Fruit fly (Drosophila melanogaster) whole organism, embryonic: ENCODE measurements around the gene CG14961.

Source experiments
- Adf1 ChIP-seq: fragments of 200-800 bp; sonication (Bioruptor generic); IDR thresholded peaks from 2 replicates; pipeline ENCODE4 v1.3.6; 2022; ENCODE audit warnings: missing biosample characterization, missing genetic modification characterization
- CG10147 ChIP-seq: fragments of 200-800 bp; sonication (Bioruptor generic); optimal IDR thresholded peaks from 2 replicates; lab custom pipeline; 2019; ENCODE audit warnings: missing biosample characterization, mild to moderate bottlenecking, missing genetic modification characterization, moderate library complexity
- CG10565 ChIP-seq: fragments of 200-800 bp; sonication (Bioruptor generic); optimal IDR thresholded peaks from 3 replicates; lab custom pipeline; 2016; ENCODE audit warnings: missing biosample characterization, mild to moderate bottlenecking, missing genetic modification characterization
- CG11093 ChIP-seq: fragments of 200-800 bp; sonication (Bioruptor generic); IDR thresholded peaks from 3 replicates; pipeline ENCODE4 v1.3.6; 2022; ENCODE audit warnings: missing biosample characterization, missing genetic modification characterization
- CG13775 ChIP-seq: fragments of 200-800 bp; sonication (Bioruptor generic); optimal IDR thresholded peaks from 3 replicates; lab custom pipeline; 2017; ENCODE audit warnings: missing biosample characterization, mild to moderate bottlenecking, missing genetic modification characterization
- CG16815 ChIP-seq: fragments of 200-800 bp; sonication (Bioruptor generic); optimal IDR thresholded peaks from 3 replicates; lab custom pipeline; 2017; ENCODE audit warnings: missing biosample characterization, mild to moderate bottlenecking, missing genetic modification characterization
- CG17186 ChIP-seq: fragments of 200-800 bp; sonication (Bioruptor generic); optimal IDR thresholded peaks from 3 replicates; lab custom pipeline; 2017; ENCODE audit warnings: missing biosample characterization, missing genetic modification reagents, missing genetic modification characterization
- CG2129 ChIP-seq: fragments of 200-800 bp; sonication (Bioruptor generic); IDR thresholded peaks from 2 replicates; pipeline ENCODE4 v1.3.6; 2022; ENCODE audit warnings: missing biosample characterization, missing genetic modification characterization; ENCODE audit not compliant: partially characterized antibody
- CG30020 ChIP-seq: fragments of 200-800 bp; optimal IDR thresholded peaks from 2 replicates; lab custom pipeline; 2019; ENCODE audit warnings: missing biosample characterization, mild to moderate bottlenecking, missing genetic modification characterization, moderate library complexity
- CG3995 ChIP-seq: fragments of 200-800 bp; sonication (Bioruptor generic); optimal IDR thresholded peaks from 3 replicates; lab custom pipeline; 2016; ENCODE audit warnings: missing biosample characterization, missing genetic modification characterization
- CG6272 ChIP-seq: fragments of 200-800 bp; sonication (Bioruptor generic); IDR thresholded peaks from 2 replicates; pipeline ENCODE4 v1.3.6; 2022; ENCODE audit warnings: missing biosample characterization, missing genetic modification characterization
- CG6854 ChIP-seq: fragments of 200-800 bp; sonication (Bioruptor generic); optimal IDR thresholded peaks from 3 replicates; lab custom pipeline; 2017; ENCODE audit warnings: missing biosample characterization, mild to moderate bottlenecking, missing genetic modification characterization
- CG8924 ChIP-seq: fragments of 200-800 bp; optimal IDR thresholded peaks from 3 replicates; lab custom pipeline; 2019; ENCODE audit warnings: missing biosample characterization, mild to moderate bottlenecking, missing genetic modification characterization, moderate library complexity
- CG9437 ChIP-seq: fragments of 200-800 bp; sonication (Bioruptor generic); optimal IDR thresholded peaks from 2 replicates; lab custom pipeline; 2018; ENCODE audit warnings: missing biosample characterization, mild to moderate bottlenecking, missing genetic modification characterization
- Chrac-16 ChIP-seq: fragments of 200-800 bp; sonication (Bioruptor generic); optimal IDR thresholded peaks from 3 replicates; lab custom pipeline; 2016; ENCODE audit warnings: missing biosample characterization, missing genetic modification characterization
- CrebB ChIP-seq: fragments of 200-800 bp; sonication (Bioruptor generic); optimal IDR thresholded peaks from 3 replicates; lab custom pipeline; 2018; ENCODE audit warnings: missing biosample characterization, mild to moderate bottlenecking, missing genetic modification characterization
- D ChIP-seq, 2 experiments: fragments of 200-800 bp in 1 of 2; fragments of >200 bp in 1 of 2; sonication (Bioruptor generic) in 1 of 2; optimal IDR thresholded peaks; 2 replicates in 1 of 2; 3 replicates in 1 of 2; lab custom pipeline; 2017; ENCODE audit warnings: mild to moderate bottlenecking in 1 of 2, missing biosample characterization in 1 of 2, missing genetic modification characterization in 1 of 2, missing genetic modification reagents in 1 of 2
- Dip3 ChIP-seq: fragments of 200-800 bp; sonication (Bioruptor generic); optimal IDR thresholded peaks from 3 replicates; lab custom pipeline; 2016; ENCODE audit warnings: missing biosample characterization, missing genetic modification characterization
- Doc3 ChIP-seq: fragments of 200-800 bp; sonication (Bioruptor generic); IDR thresholded peaks from 3 replicates; pipeline ENCODE4 v1.3.6; 2022; ENCODE audit warnings: missing biosample characterization, missing genetic modification characterization; ENCODE audit not compliant: partially characterized antibody
- Dref ChIP-seq: fragments of 200-800 bp; sonication (Bioruptor generic); IDR thresholded peaks from 2 replicates; pipeline ENCODE4 v1.3.6; 2022; ENCODE audit warnings: missing biosample characterization, missing genetic modification characterization
- Ets65A ChIP-seq: fragments of 200-800 bp; sonication (Bioruptor generic); peaks from one replicate; lab custom pipeline; 2016; ENCODE audit warnings: missing biosample characterization, missing genetic modification characterization
- GATAe ChIP-seq: fragments of 200-800 bp; sonication (Bioruptor generic); conservative IDR thresholded peaks from 2 replicates; pipeline ENCODE4 v1.3.6; 2022; ENCODE audit warnings: missing biosample characterization, missing genetic modification characterization
- Oli ChIP-seq: fragments of 200-800 bp; sonication (Bioruptor generic); optimal IDR thresholded peaks from 2 replicates; lab custom pipeline; 2018; ENCODE audit warnings: missing biosample characterization, mild to moderate bottlenecking, missing genetic modification characterization, moderate library complexity
- Rx ChIP-seq: fragments of 200-800 bp; sonication (Bioruptor generic); IDR thresholded peaks from 2 replicates; pipeline ENCODE4 v1.3.6; 2022; ENCODE audit warnings: missing biosample characterization, missing genetic modification characterization
- Sry-δ ChIP-seq: fragments of 200-800 bp; sonication (Bioruptor generic); optimal IDR thresholded peaks from 2 replicates; lab custom pipeline; 2016; ENCODE audit warnings: missing biosample characterization, missing genetic modification characterization
- Ssrp ChIP-seq: fragments of 200-800 bp; sonication (Bioruptor generic); optimal IDR thresholded peaks from 2 replicates; lab custom pipeline; 2018; ENCODE audit warnings: missing biosample characterization, mild to moderate bottlenecking, missing genetic modification characterization, moderate library complexity
- aop ChIP-seq: fragments of 200-800 bp; sonication (Bioruptor generic); IDR thresholded peaks from 2 replicates; pipeline ENCODE4 v1.3.6; 2022; ENCODE audit warnings: missing biosample characterization, missing genetic modification characterization
- bab2 ChIP-seq: fragments of 200-800 bp; sonication (Bioruptor generic); optimal IDR thresholded peaks from 2 replicates; lab custom pipeline; 2016; ENCODE audit warnings: missing biosample characterization, missing genetic modification characterization
- cad ChIP-seq: fragments of >200 bp; optimal IDR thresholded peaks from 2 replicates; lab custom pipeline; 2017; ENCODE audit warnings: missing biosample characterization, missing genetic modification characterization
- caup ChIP-seq: fragments of 200-800 bp; sonication (Bioruptor generic); optimal IDR thresholded peaks from 3 replicates; lab custom pipeline; 2017; ENCODE audit warnings: missing biosample characterization, mild to moderate bottlenecking, missing genetic modification characterization, moderate library complexity; ENCODE audit not compliant: severe bottlenecking
- crp ChIP-seq, 2 experiments: fragments of 200-800 bp; sonication (Bioruptor generic); optimal IDR thresholded peaks; 2 replicates in 1 of 2; 3 replicates in 1 of 2; lab custom pipeline; 2017; ENCODE audit warnings: missing biosample characterization in 2 of 2, missing genetic modification characterization in 2 of 2, mild to moderate bottlenecking in 1 of 2, moderate library complexity in 1 of 2
- cwo ChIP-seq: fragments of 200-800 bp; sonication (Bioruptor generic); optimal IDR thresholded peaks from 3 replicates; lab custom pipeline; 2017; ENCODE audit warnings: missing biosample characterization, missing genetic modification characterization, mild to moderate bottlenecking, moderate library complexity, missing genetic modification reagents
- gcm ChIP-seq: fragments of 200-800 bp; sonication (Bioruptor generic); optimal IDR thresholded peaks from 2 replicates; lab custom pipeline; 2019; ENCODE audit warnings: missing biosample characterization, mild to moderate bottlenecking, missing genetic modification characterization, moderate library complexity
- grn ChIP-seq: fragments of 200-800 bp; sonication (Bioruptor generic); optimal IDR thresholded peaks from 3 replicates; lab custom pipeline; 2017; ENCODE audit warnings: missing biosample characterization, missing genetic modification characterization
- ham ChIP-seq: fragments of 200-800 bp; sonication (Bioruptor generic); IDR thresholded peaks from 2 replicates; pipeline ENCODE4 v1.3.6; 2022; ENCODE audit warnings: missing biosample characterization, missing genetic modification characterization
- her ChIP-seq: fragments of 200-800 bp; sonication (Bioruptor generic); optimal IDR thresholded peaks from 2 replicates; lab custom pipeline; 2016; ENCODE audit warnings: missing biosample characterization, missing genetic modification characterization
- lab ChIP-seq: fragments of 200-800 bp; sonication (Bioruptor generic); optimal IDR thresholded peaks from 3 replicates; lab custom pipeline; 2017; ENCODE audit warnings: missing biosample characterization, missing genetic modification characterization, mild to moderate bottlenecking, moderate library complexity, missing genetic modification reagents
- lbe ChIP-seq: fragments of 200-800 bp; sonication (Bioruptor generic); optimal IDR thresholded peaks from 2 replicates; lab custom pipeline; 2016; ENCODE audit warnings: missing biosample characterization, mild to moderate bottlenecking, missing genetic modification characterization
- p53 ChIP-seq: fragments of 200-800 bp; sonication (Bioruptor generic); optimal IDR thresholded peaks from 2 replicates; lab custom pipeline; 2016; ENCODE audit warnings: missing biosample characterization, missing genetic modification characterization
- peb ChIP-seq: fragments of 200-800 bp; sonication (Bioruptor generic); IDR thresholded peaks from 2 replicates; pipeline ENCODE4 v1.3.6; 2022; ENCODE audit warnings: missing biosample characterization, missing genetic modification characterization
- pfk ChIP-seq: fragments of 200-800 bp; sonication (Bioruptor generic); optimal IDR thresholded peaks from 2 replicates; lab custom pipeline; 2018; ENCODE audit warnings: missing biosample characterization, mild to moderate bottlenecking, missing genetic modification characterization, moderate library complexity
- prd ChIP-seq, 3 experiments: fragments of >200 bp in 2 of 3; fragments of 200-800 bp in 1 of 3; sonication (Bioruptor generic) in 1 of 3; optimal IDR thresholded peaks in 2 of 3; IDR thresholded peaks in 1 of 3; 2 replicates in 2 of 3; 3 replicates in 1 of 3; pipeline versions ENCODE4 v1.3.6 to Lab custom; 2017 to 2022; ENCODE audit warnings: missing biosample characterization in 1 of 3, missing genetic modification characterization in 1 of 3
- ro ChIP-seq: fragments of 200-800 bp; sonication (Bioruptor generic); IDR thresholded peaks from 2 replicates; pipeline ENCODE4 v1.3.6; 2022; ENCODE audit warnings: missing biosample characterization, missing genetic modification characterization
- schlank ChIP-seq: fragments of 200-800 bp; sonication (Bioruptor generic); optimal IDR thresholded peaks from 2 replicates; lab custom pipeline; 2018; ENCODE audit warnings: missing biosample characterization, mild to moderate bottlenecking, missing genetic modification characterization
- sima ChIP-seq: fragments of 200-800 bp; sonication (Bioruptor generic); optimal IDR thresholded peaks from 2 replicates; lab custom pipeline; 2016; ENCODE audit warnings: missing biosample characterization, missing genetic modification characterization
- slbo ChIP-seq: fragments of 200-800 bp; sonication (Bioruptor generic); IDR thresholded peaks from 2 replicates; pipeline ENCODE4 v1.3.6; 2022; ENCODE audit warnings: missing biosample characterization, missing genetic modification characterization
- tgo ChIP-seq: fragments of 200-800 bp; sonication (Bioruptor generic); IDR thresholded peaks from 3 replicates; pipeline ENCODE4 v1.3.6; 2022; ENCODE audit warnings: missing biosample characterization, missing genetic modification characterization
- usp ChIP-seq: fragments of >200 bp; optimal IDR thresholded peaks from 2 replicates; lab custom pipeline; 2017; ENCODE audit warnings: missing biosample characterization, missing genetic modification characterization
- wor ChIP-seq: fragments of 200-800 bp; sonication (Bioruptor generic); IDR thresholded peaks from 2 replicates; pipeline ENCODE4 v1.3.6; 2022; ENCODE audit warnings: missing biosample characterization, missing genetic modification characterization
- zfh1 ChIP-seq: fragments of 200-800 bp; sonication (Bioruptor generic); IDR thresholded peaks from 3 replicates; pipeline ENCODE4 v1.3.6; 2022; ENCODE audit warnings: missing biosample characterization, missing genetic modification characterization
- zfh2 ChIP-seq: fragments of 200-800 bp; sonication (Bioruptor generic); optimal IDR thresholded peaks from 2 replicates; lab custom pipeline; 2016; ENCODE audit warnings: missing biosample characterization, missing genetic modification characterization

Gene CG14961

DNA sequence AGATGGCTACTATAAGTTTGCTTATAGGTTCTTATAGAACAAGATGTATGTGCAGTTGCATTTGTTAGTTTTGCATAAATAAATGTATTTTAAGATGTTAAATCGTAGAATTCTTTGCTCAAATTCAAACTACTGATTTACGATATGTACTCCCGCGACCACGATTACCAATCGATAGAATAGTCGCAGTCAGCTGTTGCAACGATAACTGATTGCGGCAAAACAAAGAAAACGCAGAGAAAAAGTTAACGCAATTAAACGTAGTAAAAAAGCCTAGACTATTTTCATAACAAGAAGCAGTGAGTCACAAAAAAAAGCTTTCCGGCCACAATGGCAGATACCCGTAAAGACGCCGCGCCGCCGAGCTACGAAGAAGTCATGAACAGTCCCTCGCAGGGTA, 46.7 kb downstream of the CG14961 start, which contains the start of gene CG12012 (continued):
- TF ChIP-seq Sry-δ (GFP tag; lab: Kevin White, UChicago) (peak; percentile 4), CG6854 (GFP tag; lab: Kevin White, UChicago) (no peak), her (no peak), CrebB (tag; lab: Kevin White, UChicago) (no peak), Ssrp (no peak), zfh1 (no peak), Adf1 (GFP tag; lab: Robert Waterston, UW) (no peak), lbe (GFP tag; lab: Kevin White, UChicago) (no peak), wor (GFP tag; lab: Robert Waterston, UW) (no peak), Dip3 (GFP tag; lab: Kevin White, UChicago) (no peak), peb (GFP tag; lab: Robert Waterston, UW) (no peak), grn (GFP tag; lab: Kevin White, UChicago) (no peak), prd (optimal IDR thresholded peaks at IDR 0.05; lab: Kevin White, UChicago) (no peak), prd (GFP tag; IDR thresholded peaks at IDR 0.05; lab: Robert Waterston, UW) (no peak), Oli (tag; lab: Kevin White, UChicago) (no peak), CG3995 (GFP tag; lab: Kevin White, UChicago) (peak; percentile 89), CG13775 (GFP tag; lab: Kevin White, UChicago) (no peak), bab2 (GFP tag; lab: Kevin White, UChicago) (no peak), CG10147 (GFP tag; lab: Kevin White, UChicago) (no peak), caup (GFP tag; lab: Kevin White, UChicago) (no peak), cad (GFP tag; lab: Kevin White, UChicago) (no peak), CG6272 (GFP tag; lab: Robert Waterston, UW) (no peak), Ets65A (GFP tag; lab: Kevin White, UChicago) (peak; percentile 62), CG11093 (GFP tag; lab: Robert Waterston, UW) (no peak), usp (GFP tag; lab: Kevin White, UChicago) (no peak), CG10565 (GFP tag; lab: Kevin White, UChicago) (no peak), CG9437 (GFP tag; lab: Kevin White, UChicago) (peak; percentile 63), Dref (peak; percentile 62), aop (GFP tag; lab: Robert Waterston, UW) (no peak), slbo (GFP tag; lab: Robert Waterston, UW) (no peak), D (optimal IDR thresholded peaks at IDR 0.05; lab: Kevin White, UChicago) (no peak), D (GFP tag; optimal IDR thresholded peaks at IDR 0.05; lab: Kevin White, UChicago) (no peak), sima (no peak), CG8924 (tag; lab: Kevin White, UChicago) (no peak), schlank (no peak), gcm (GFP tag; lab: Kevin White, UChicago) (no peak), pfk (GFP tag; lab: Kevin White, UChicago) (no peak), CG2129 (0 out of 2 replicates have a peak, but pooled peaks have one; percentile 14), ham (GFP tag; lab: Robert Waterston, UW) (no peak), Chrac-16 (no peak), lab (GFP tag; lab: Kevin White, UChicago) (no peak), ro (no peak), Rx (GFP tag; lab: Robert Waterston, UW) (no peak), zfh2 (no peak), CG30020 (no peak), tgo (GFP tag; lab: Robert Waterston, UW) (no peak), Doc3 (GFP tag; lab: Robert Waterston, UW) (peak; percentile 38; the same call in 1 of the 3 replicates), cwo (GFP tag; lab: Kevin White, UChicago) (no peak), crp (GFP tag; optimal IDR thresholded peaks at IDR 0.05; lab: Kevin White, UChicago) (peak; percentile 10 to 83), CG17186 (GFP tag; lab: Kevin White, UChicago) (no peak), p53 (GFP tag; lab: Kevin White, UChicago) (no peak), CG16815 (GFP tag; lab: Kevin White, UChicago) (no peak), GATAe (no peak)
